Fruit fly (Drosophila melanogaster): Measurements from ENCODE around the gene sn.

Gene sn

DNA sequence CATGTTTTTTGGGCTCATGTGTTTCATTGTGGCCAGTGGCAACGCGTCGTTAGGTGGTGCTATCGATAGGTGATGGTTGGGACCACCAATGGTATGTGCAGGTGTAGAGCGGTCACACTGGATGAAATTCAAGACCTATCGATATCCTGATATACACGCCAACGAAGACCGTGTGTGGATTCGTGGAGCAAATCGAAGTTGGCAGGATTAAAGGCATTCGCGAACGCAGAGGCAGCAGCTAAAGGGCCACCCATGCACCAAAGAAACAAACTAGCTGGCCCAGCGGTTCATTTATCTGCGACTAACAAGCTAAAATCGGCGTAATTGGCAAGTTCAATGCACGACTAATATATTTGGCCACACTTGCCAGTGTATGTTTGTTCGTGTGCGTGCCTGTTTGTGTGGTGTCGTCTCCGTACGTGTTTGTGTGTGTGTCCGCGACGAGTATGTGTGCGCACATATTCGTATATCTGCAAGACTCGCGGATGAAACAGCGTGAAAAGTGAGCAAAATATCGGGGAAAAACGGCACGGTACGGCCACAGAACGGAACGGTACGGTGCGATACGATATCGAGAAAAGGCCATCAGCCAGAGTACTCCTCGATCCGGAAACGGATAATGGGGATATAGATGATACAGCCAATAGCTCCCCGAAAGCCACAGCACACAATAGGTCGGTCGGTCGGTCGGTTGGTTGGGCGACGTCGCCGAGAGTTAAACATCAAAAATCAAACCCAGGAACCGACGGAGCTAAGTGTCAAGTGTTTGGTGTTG lies 27.8 kb upstream of the sn start, which contains the start of gene Ubr3 (continued):
- TF ChIP-seq Ssrp (tag; optimal IDR thresholded peaks at IDR 0.05) = no peak
- TF ChIP-seq bsh (GFP tag; optimal IDR thresholded peaks at IDR 0.05) = no peak
- TF ChIP-seq ara (GFP tag; IDR thresholded peaks at IDR 0.05) = no peak
- TF ChIP-seq CG13123 (GFP tag; optimal IDR thresholded peaks at IDR 0.05) = no peak
- TF ChIP-seq danr (GFP tag; IDR thresholded peaks at IDR 0.05) = no peak
- TF ChIP-seq Optix (GFP tag; IDR thresholded peaks at IDR 0.05) = no peak
- no peak for TF ChIP-seq CG17385 (GFP tag; optimal IDR thresholded peaks at IDR 0.05)
- peak; percentile 35 for TF ChIP-seq NC2β (GFP tag; optimal IDR thresholded peaks at IDR 0.05)
- no peak for TF ChIP-seq CG11695 (GFP tag; IDR thresholded peaks at IDR 0.05)
- TF ChIP-seq CG8089 (GFP tag; optimal IDR thresholded peaks at IDR 0.05) = no peak
- TF ChIP-seq fru (optimal IDR thresholded peaks at IDR 0.05) = no peak
- TF ChIP-seq Ptx1 (GFP tag; IDR thresholded peaks at IDR 0.05) = no peak
- no peak for TF ChIP-seq toy (GFP tag; IDR thresholded peaks at IDR 0.05)
- peak; percentile 7 for TF ChIP-seq ftz-f1 (GFP tag; optimal IDR thresholded peaks at IDR 0.05)
- no peak for TF ChIP-seq CG11085 (GFP tag; IDR thresholded peaks at IDR 0.05)
- TF ChIP-seq Oli (tag; optimal IDR thresholded peaks at IDR 0.05) = no peak
- no peak for TF ChIP-seq Sox100B (GFP tag; optimal IDR thresholded peaks at IDR 0.05)
- TF ChIP-seq CG4360 (GFP tag; IDR thresholded peaks at IDR 0.05) = no peak
- TF ChIP-seq klu (GFP tag; IDR thresholded peaks at IDR 0.05) = no peak
- TF ChIP-seq vnd (GFP tag; IDR thresholded peaks at IDR 0.05; ENCODE audit: partially characterized antibody) = peak; percentile 73
- peak; percentile 84 for TF ChIP-seq amos (GFP tag; IDR thresholded peaks at IDR 0.05; ENCODE audit: partially characterized antibody)
- TF ChIP-seq CG18476 (GFP tag; optimal IDR thresholded peaks at IDR 0.05) = no peak
- no peak for TF ChIP-seq unpg (GFP tag; optimal IDR thresholded peaks at IDR 0.05)
- no peak for TF ChIP-seq CG10654 (GFP tag; optimal IDR thresholded peaks at IDR 0.05)
- TF ChIP-seq CG7271 (tag; optimal IDR thresholded peaks at IDR 0.05) = no peak
- no peak for TF ChIP-seq sima (GFP tag; optimal IDR thresholded peaks at IDR 0.05)
- no peak for TF ChIP-seq CG33557 (GFP tag; optimal IDR thresholded peaks at IDR 0.05)
- no peak for TF ChIP-seq Hey (tag; optimal IDR thresholded peaks at IDR 0.05)
- TF ChIP-seq fu2 (GFP tag; optimal IDR thresholded peaks at IDR 0.05) = no peak
- no peak for TF ChIP-seq NC2α (GFP tag; optimal IDR thresholded peaks at IDR 0.05)
- TF ChIP-seq CG10147 (GFP tag; optimal IDR thresholded peaks at IDR 0.05) = peak; percentile 39
- TF ChIP-seq tgo (GFP tag; IDR thresholded peaks at IDR 0.05) = no peak
- TF ChIP-seq emc (GFP tag; optimal IDR thresholded peaks at IDR 0.05) = no peak
- peak; percentile 44 for TF ChIP-seq CG9932 (GFP tag; IDR thresholded peaks at IDR 0.05)
- peak; percentile 54; the same call in 1 of the 3 replicates for TF ChIP-seq Doc3 (GFP tag; IDR thresholded peaks at IDR 0.05; ENCODE audit: partially characterized antibody)
- TF ChIP-seq corto (GFP tag; optimal IDR thresholded peaks at IDR 0.05) = no peak
- TF ChIP-seq Atf3 (GFP tag; optimal IDR thresholded peaks at IDR 0.05) = no peak
- TF ChIP-seq CG4820 (GFP tag; optimal IDR thresholded peaks at IDR 0.05) = no peak
- no peak for TF ChIP-seq CG11560 (tag; IDR thresholded peaks at IDR 0.05)
- TF ChIP-seq crc (GFP tag; optimal IDR thresholded peaks at IDR 0.05) = no peak
- no peak for TF ChIP-seq aop (GFP tag; IDR thresholded peaks at IDR 0.05)
- no peak for TF ChIP-seq Side (GFP tag; optimal IDR thresholded peaks at IDR 0.05)
- no peak for TF ChIP-seq Hr51 (GFP tag; optimal IDR thresholded peaks at IDR 0.05)
- no peak for TF ChIP-seq sr (GFP tag; IDR thresholded peaks at IDR 0.05)
- no peak for TF ChIP-seq tll (GFP tag; optimal IDR thresholded peaks at IDR 0.05)
- no peak for TF ChIP-seq salm (tag; optimal IDR thresholded peaks at IDR 0.05)
- TF ChIP-seq sd (tag; optimal IDR thresholded peaks at IDR 0.05) = peak; percentile 64
- TF ChIP-seq CG14014 (GFP tag; IDR thresholded peaks at IDR 0.05) = no peak
- TF ChIP-seq CG10565 (GFP tag; optimal IDR thresholded peaks at IDR 0.05) = no peak
- no peak for TF ChIP-seq CG6813 (GFP tag; optimal IDR thresholded peaks at IDR 0.05)

Measured in whole organism, embryonic.